Worm (Caenorhabditis elegans) whole organism, L4 larva: ENCODE data around the gene immp-2.

Experiments used
- D1046.2 ChIP-seq: fragments of 200-800 bp; sonication (Bioruptor generic); IDR thresholded peaks from 2 replicates; pipeline ENCODE4 v1.3.6; 2022; ENCODE audit warnings: missing genetic modification characterization, missing compliant biosample characterization
- F10B5.3 ChIP-seq: sonication (generic microtip); optimal IDR thresholded peaks from 2 replicates; lab custom pipeline; 2016; ENCODE audit warnings: mild to moderate bottlenecking, missing genetic modification characterization, missing compliant biosample characterization
- F37D6.2 ChIP-seq: sonication (generic microtip); optimal IDR thresholded peaks from 2 replicates; lab custom pipeline; 2016; ENCODE audit warnings: mild to moderate bottlenecking, missing genetic modification characterization, missing compliant biosample characterization
- Y105C5A.15 ChIP-seq: fragments of 200-800 bp; sonication (Bioruptor generic); IDR thresholded peaks from 2 replicates; pipeline ENCODE4 v1.3.6; 2022; ENCODE audit warnings: missing genetic modification characterization, missing compliant biosample characterization
- Y5F2A.4 ChIP-seq: fragments of 200-800 bp; sonication (Bioruptor generic); optimal IDR thresholded peaks from 2 replicates; lab custom pipeline; 2018; ENCODE audit warnings: mild to moderate bottlenecking, missing genetic modification characterization, missing compliant biosample characterization
- ZK337.2 ChIP-seq: fragments of 200-800 bp; sonication (Bioruptor generic); IDR thresholded peaks from 2 replicates; pipeline ENCODE4 v1.3.6; 2022; ENCODE audit warnings: missing genetic modification reagents, missing genetic modification characterization, missing compliant biosample characterization
- aha-1 ChIP-seq: fragments of 150-350 bp; peaks from one replicate; lab custom pipeline; 2014; ENCODE audit warnings: missing biosample characterization, missing genetic modification characterization
- ceh-28 ChIP-seq: fragments of 150-350 bp; optimal IDR thresholded peaks from 2 replicates; lab custom pipeline; 2014; ENCODE audit warnings: missing biosample characterization, missing genetic modification reagents, missing genetic modification characterization
- ces-1 ChIP-seq: fragments of 150-350 bp; sonication (generic microtip); optimal IDR thresholded peaks from 4 replicates; lab custom pipeline; 2014; ENCODE audit warnings: missing biosample characterization, missing genetic modification reagents, missing genetic modification characterization
- ctbp-1 ChIP-seq: fragments of 200-800 bp; sonication (Bioruptor generic); IDR thresholded peaks from 2 replicates; pipeline ENCODE4 v1.3.6; 2022; ENCODE audit warnings: missing genetic modification reagents, missing genetic modification characterization, missing compliant biosample characterization
- dpl-1 ChIP-seq: fragments of 150-350 bp; optimal IDR thresholded peaks from 2 replicates; lab custom pipeline; 2014; ENCODE audit warnings: missing biosample characterization, missing genetic modification reagents, missing genetic modification characterization
- egl-43 ChIP-seq: fragments of 200-800 bp; sonication (Bioruptor generic); IDR thresholded peaks from 2 replicates; pipeline ENCODE4 v1.3.6; 2022; ENCODE audit warnings: missing genetic modification reagents, missing genetic modification characterization, missing compliant biosample characterization
- gei-8 ChIP-seq: fragments of 200-800 bp; sonication (Bioruptor generic); optimal IDR thresholded peaks from 2 replicates; lab custom pipeline; 2018; ENCODE audit warnings: mild to moderate bottlenecking, missing genetic modification characterization, missing compliant biosample characterization
- hif-1 ChIP-seq, 2 experiments: sonication (generic microtip); optimal IDR thresholded peaks; 2 replicates each; lab custom pipeline; 2016 to 2017; ENCODE audit warnings: missing compliant biosample characterization in 2 of 2, missing genetic modification characterization in 2 of 2, missing genetic modification reagents in 2 of 2, missing genotype in 2 of 2, mild to moderate bottlenecking in 1 of 2
- hlh-30 ChIP-seq: sonication (generic microtip); optimal IDR thresholded peaks from 2 replicates; lab custom pipeline; 2017; ENCODE audit warnings: antibody characterized with exemption, mild to moderate bottlenecking, missing genetic modification characterization, missing compliant biosample characterization; ENCODE audit not compliant: insufficient read depth
- hmg-1.1 ChIP-seq: fragments of 200-800 bp; sonication (Bioruptor generic); IDR thresholded peaks from 2 replicates; pipeline ENCODE4 v1.3.6; 2022; ENCODE audit warnings: missing genetic modification reagents, missing genetic modification characterization, missing compliant biosample characterization
- lim-7 ChIP-seq: fragments of 200-800 bp; sonication (Bioruptor generic); IDR thresholded peaks from 2 replicates; pipeline ENCODE4 v1.3.6; 2022; ENCODE audit warnings: missing genetic modification characterization, missing compliant biosample characterization
- lin-1 ChIP-seq: fragments of 200-800 bp; sonication (Bioruptor generic); IDR thresholded peaks from 2 replicates; pipeline ENCODE4 v1.3.6; 2022; ENCODE audit warnings: missing genetic modification reagents, missing genetic modification characterization, missing compliant biosample characterization
- lin-15B ChIP-seq: fragments of 150-350 bp; sonication (generic microtip); optimal IDR thresholded peaks from 3 replicates; lab custom pipeline; 2014; ENCODE audit warnings: missing biosample characterization, missing genetic modification characterization
- lin-38 ChIP-seq: fragments of 200-800 bp; sonication (Bioruptor generic); IDR thresholded peaks from 2 replicates; pipeline ENCODE4 v1.3.6; 2022; ENCODE audit warnings: missing genetic modification reagents, missing genetic modification characterization, missing compliant biosample characterization
- lin-39 ChIP-seq: fragments of 150-350 bp; optimal IDR thresholded peaks from 2 replicates; lab custom pipeline; 2014; ENCODE audit warnings: missing biosample characterization, missing genetic modification reagents, missing genetic modification characterization
- lir-3 ChIP-seq: sonication (generic microtip); optimal IDR thresholded peaks from 2 replicates; lab custom pipeline; 2016; ENCODE audit warnings: mild to moderate bottlenecking, missing genetic modification characterization, missing compliant biosample characterization
- lsy-2 ChIP-seq, 2 experiments: fragments of 150-350 bp in 1 of 2; sonication (generic microtip) in 1 of 2; optimal IDR thresholded peaks; 2 replicates each; lab custom pipeline; 2014 to 2017; ENCODE audit warnings: missing biosample characterization in 2 of 2, missing genetic modification characterization in 2 of 2
- mdl-1 ChIP-seq, 2 experiments: fragments of 150-350 bp in 1 of 2; sonication (generic microtip) in 1 of 2; optimal IDR thresholded peaks; 2 replicates each; lab custom pipeline; 2014 to 2017; ENCODE audit warnings: missing biosample characterization in 2 of 2, missing genetic modification characterization in 2 of 2
- mxl-2 ChIP-seq: fragments of 200-800 bp; sonication (Bioruptor generic); conservative IDR thresholded peaks from 2 replicates; pipeline ENCODE4 v1.3.6; 2022; ENCODE audit warnings: missing genetic modification reagents, missing genetic modification characterization, missing compliant biosample characterization
- nhr-102 ChIP-seq: sonication (generic microtip); optimal IDR thresholded peaks from 2 replicates; lab custom pipeline; 2016; ENCODE audit warnings: mild to moderate bottlenecking, missing genetic modification characterization, moderate library complexity, missing compliant biosample characterization
- nhr-11 ChIP-seq: fragments of 150-350 bp; optimal IDR thresholded peaks from 2 replicates; lab custom pipeline; 2014; ENCODE audit warnings: missing biosample characterization, missing genetic modification characterization
- nhr-111 ChIP-seq: fragments of 200-800 bp; sonication (Bioruptor generic); optimal IDR thresholded peaks from 2 replicates; lab custom pipeline; 2018; ENCODE audit warnings: mild to moderate bottlenecking, missing genetic modification characterization, missing compliant biosample characterization
- nhr-28 ChIP-seq: fragments of 150-350 bp; optimal IDR thresholded peaks from 2 replicates; lab custom pipeline; 2014; ENCODE audit warnings: missing biosample characterization, missing genetic modification characterization
- nhr-42 ChIP-seq: fragments of 200-800 bp; sonication (Bioruptor generic); IDR thresholded peaks from 2 replicates; pipeline ENCODE4 v1.3.6; 2022; ENCODE audit warnings: missing genetic modification characterization, missing compliant biosample characterization
- nhr-77 ChIP-seq: fragments of 150-350 bp; optimal IDR thresholded peaks from 2 replicates; lab custom pipeline; 2014; ENCODE audit warnings: missing biosample characterization, missing genetic modification characterization
- pqm-1 ChIP-seq: sonication (generic microtip); optimal IDR thresholded peaks from 2 replicates; lab custom pipeline; 2017; ENCODE audit warnings: missing biosample characterization, missing genetic modification characterization
- rbr-2 ChIP-seq: sonication (generic microtip); optimal IDR thresholded peaks from 2 replicates; lab custom pipeline; 2016; ENCODE audit warnings: missing genotype, missing genetic modification characterization, missing compliant biosample characterization
- snpc-1.2 ChIP-seq: fragments of 200-800 bp; sonication (Bioruptor generic); IDR thresholded peaks from 2 replicates; pipeline ENCODE4 v1.3.6; 2022; ENCODE audit warnings: missing genetic modification reagents, missing genetic modification characterization, missing compliant biosample characterization
- tra-1 ChIP-seq: fragments of 200-800 bp; sonication (Bioruptor generic); IDR thresholded peaks from 2 replicates; pipeline ENCODE4 v1.3.6; 2022; ENCODE audit warnings: missing genetic modification reagents, missing genetic modification characterization, missing compliant biosample characterization

Gene immp-2

ce11 chrIV:1006662-1007061 lies 1.0 kb upstream of the immp-2 start:
- TF ChIP-seq aha-1 (tag; lab: Kevin White, UChicago), result peak; percentile 6
- TF ChIP-seq hif-1 (tag; optimal IDR thresholded peaks at IDR 0.05; lab: Kevin White, UChicago), result no peak
- TF ChIP-seq ceh-28, result peak; percentile 83
- no peak for TF ChIP-seq lin-39 (tag; lab: Kevin White, UChicago)

ce11 chrIV:1000441-1000840 lies 5.2 kb downstream of the immp-2 start:
- TF ChIP-seq ceh-28 (peak; percentile 97), egl-43 (GFP tag; lab: Robert Waterston, UW) (no peak)
- TF ChIP-seq, all 104 proteins: peak for 1

DNA sequence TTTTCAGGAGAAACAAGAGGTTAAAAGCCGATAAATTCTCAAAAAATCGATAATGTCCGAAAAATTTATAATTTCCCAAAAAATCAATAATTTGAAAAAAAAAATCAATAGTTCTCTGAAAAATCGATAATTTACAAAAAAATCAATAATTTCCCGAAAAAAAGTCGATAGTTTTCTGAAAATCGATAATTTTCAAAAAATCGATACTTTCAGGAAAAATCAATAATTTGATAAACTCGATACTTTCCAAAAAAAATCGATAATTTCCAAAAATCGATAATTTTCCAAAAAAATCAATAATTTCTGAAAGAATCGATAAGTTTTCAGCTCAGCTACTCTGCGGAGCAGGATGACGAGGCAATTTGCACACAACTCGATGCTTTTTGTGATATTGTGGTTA lies 6.0 kb downstream of the immp-2 start:
- TF ChIP-seq ceh-28 (peak; percentile 99), mxl-2 (no peak), snpc-1.2 (GFP tag; lab: Robert Waterston, UW) (no peak), gei-8 (no peak), lin-15B (tag; lab: Kevin White, UChicago) (no peak)

DNA sequence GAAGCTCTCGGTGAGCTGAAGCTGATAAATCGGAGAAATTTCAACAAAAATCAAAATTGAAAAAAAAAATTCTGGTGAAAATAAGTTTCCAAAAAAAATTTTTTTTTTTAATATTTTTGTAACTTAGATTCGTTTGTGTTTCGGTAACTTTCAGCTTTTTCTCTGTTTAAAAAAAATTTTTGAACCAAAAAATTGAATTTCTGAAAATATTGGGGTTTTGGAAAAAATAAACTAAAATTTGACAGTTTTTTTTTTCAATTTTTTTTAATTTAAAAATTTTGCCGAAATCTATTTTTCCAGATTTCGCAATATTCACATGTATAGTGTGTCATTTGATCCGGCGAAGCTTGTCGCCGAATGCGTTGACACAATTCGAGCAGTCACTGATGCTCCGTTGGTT lies 6.7 kb downstream of the immp-2 start, which contains the start of gene Y55F3AM.5:
Gene Y55F3AM.5 (plus strand): TSS at position 301 of the 400 bp plus-strand sequence.
- TF ChIP-seq aha-1 (tag; lab: Kevin White, UChicago) (peak; percentile 17), nhr-102 (no peak), lsy-2 (tag; optimal IDR thresholded peaks at IDR 0.05; lab: Kevin White, UChicago) (no peak)

ce11 chrIV:991647-992400 lies 13.8 kb downstream of the immp-2 start, which contains the start of gene lep-2:
lep-2 (plus strand) TSS chrIV:992283.
- TF ChIP-seq nhr-28 (tag; lab: Kevin White, UChicago), result no peak
- 0 out of 2 replicates have a peak, but pooled peaks have one; percentile 26 for TF ChIP-seq hmg-1.1 (GFP tag; lab: Robert Waterston, UW)
- TF ChIP-seq nhr-11 (tag; lab: Kevin White, UChicago), result no peak
- TF ChIP-seq rbr-2, result peak; percentile 2
- no peak for TF ChIP-seq F10B5.3 (tag; lab: Kevin White, UChicago)
- no peak for TF ChIP-seq hlh-30 (tag; lab: Kevin White, UChicago)
- no peak for TF ChIP-seq lin-1
- TF ChIP-seq pqm-1 (tag; lab: Kevin White, UChicago), result no peak
- TF ChIP-seq lsy-2 (tag; optimal IDR thresholded peaks at IDR 0.05; lab: Kevin White, UChicago), result peak in 1 of 2 experiments; percentile 30
- TF ChIP-seq ZK337.2 (GFP tag; lab: Robert Waterston, UW), result no peak
- 0 out of 2 replicates have a peak, but pooled peaks have one; percentile 1 for TF ChIP-seq Y105C5A.15
- TF ChIP-seq lim-7, result no peak
- no peak for TF ChIP-seq tra-1 (GFP tag; lab: Robert Waterston, UW)
- TF ChIP-seq nhr-77 (tag; lab: Kevin White, UChicago), result no peak
- peak; percentile 86 for TF ChIP-seq dpl-1 (GFP tag; lab: Kevin White, UChicago)
- TF ChIP-seq ces-1, result no peak
- no peak for TF ChIP-seq nhr-111 (GFP tag; lab: Kevin White, UChicago)
- no peak for TF ChIP-seq lir-3 (tag; lab: Kevin White, UChicago)
- no peak for TF ChIP-seq nhr-42 (GFP tag; lab: Robert Waterston, UW)
- TF ChIP-seq ceh-28, result peak; percentile 87
- TF ChIP-seq lin-38 (GFP tag; lab: Robert Waterston, UW), result peak; percentile 97
- TF ChIP-seq D1046.2 (GFP tag; lab: Robert Waterston, UW), result no peak
- no peak for TF ChIP-seq F37D6.2 (tag; lab: Kevin White, UChicago)
- no peak for TF ChIP-seq ctbp-1 (GFP tag; lab: Robert Waterston, UW)
- TF ChIP-seq Y5F2A.4 (GFP tag; lab: Kevin White, UChicago), result no peak
- TF ChIP-seq mdl-1 (tag; optimal IDR thresholded peaks at IDR 0.05; lab: Kevin White, UChicago), result no peak
